Worm (Caenorhabditis elegans): ENCODE data around the gene C06A1.6.

DNA sequence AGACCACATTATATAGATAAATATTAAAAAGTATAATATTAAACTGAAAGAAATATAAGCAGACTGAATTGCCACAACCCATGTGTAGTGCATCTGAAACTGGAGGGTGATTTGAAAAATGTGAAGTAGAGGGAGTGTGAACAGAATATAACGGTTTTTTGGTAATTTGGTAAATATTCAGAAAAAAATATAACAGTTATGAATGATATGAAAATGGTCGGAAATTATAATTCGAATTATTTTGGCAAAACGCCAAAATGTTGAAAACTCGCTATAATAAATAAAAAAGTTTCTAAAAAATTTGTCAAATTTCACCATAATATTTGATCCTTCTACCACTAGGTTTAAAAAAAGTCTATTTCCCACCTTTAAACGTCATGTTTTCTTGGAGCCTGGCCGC is 37.7 kb upstream of the C06A1.6 start, which contains the start of gene srv-2:
- no peak for TF ChIP-seq ztf-28 (GFP tag; IDR thresholded peaks at IDR 0.05)
- no peak for TF ChIP-seq ztf-6 (GFP tag; IDR thresholded peaks at IDR 0.05)
- TF ChIP-seq madf-10 (tag; optimal IDR thresholded peaks at IDR 0.05), result no peak
- TF ChIP-seq let-526 (GFP tag; IDR thresholded peaks at IDR 0.05), result no peak
- no peak for TF ChIP-seq athp-1 (tag; optimal IDR thresholded peaks at IDR 0.05)
- no peak for TF ChIP-seq snpc-3.4 (tag; optimal IDR thresholded peaks at IDR 0.05)
- no peak for TF ChIP-seq unc-62 (GFP tag; optimal IDR thresholded peaks at IDR 0.05)
- TF ChIP-seq zfh-2 (GFP tag; conservative IDR thresholded peaks at IDR 0.05), result no peak

Measured in whole organism, young adult.